Worm (Caenorhabditis elegans) whole organism, early embryonic: ENCODE measurements around the gene F38B6.7.

Source experiments
- F13C5.2 ChIP-seq: sonication (generic microtip); optimal IDR thresholded peaks from 2 replicates; lab custom pipeline; 2017; ENCODE audit warnings: mild to moderate bottlenecking, missing genetic modification characterization, inconsistent platforms, missing compliant biosample characterization
- ama-1 ChIP-seq: fragments of 150-350 bp; optimal IDR thresholded peaks from 2 replicates; lab custom pipeline; 2014
- ceh-13 ChIP-seq: fragments of 200-800 bp; sonication (Bioruptor generic); optimal IDR thresholded peaks from 2 replicates; lab custom pipeline; 2018; ENCODE audit warnings: mild to moderate bottlenecking, missing genetic modification characterization, missing compliant biosample characterization
- flt-1 ChIP-seq: fragments of 200-800 bp; sonication (Bioruptor generic); IDR thresholded peaks from 2 replicates; pipeline ENCODE4 v1.3.6; 2022; ENCODE audit warnings: missing genetic modification characterization, missing compliant biosample characterization
- hmbx-1 ChIP-seq: sonication (generic microtip); optimal IDR thresholded peaks from 2 replicates; lab custom pipeline; 2016; ENCODE audit warnings: mild to moderate bottlenecking, missing genetic modification characterization, missing compliant biosample characterization
- hnd-1 ChIP-seq: sonication (generic microtip); optimal IDR thresholded peaks from 2 replicates; lab custom pipeline; 2016; ENCODE audit warnings: missing genetic modification characterization, missing compliant biosample characterization
- pes-1 ChIP-seq: fragments of 200-800 bp; sonication (Bioruptor generic); IDR thresholded peaks from 2 replicates; pipeline ENCODE4 v1.3.6; 2022; ENCODE audit warnings: missing genetic modification reagents, missing genetic modification characterization, missing compliant biosample characterization
- tbx-37 ChIP-seq: fragments of 200-800 bp; sonication (Bioruptor generic); conservative IDR thresholded peaks from 2 replicates; pipeline ENCODE4 v1.3.6; 2022; ENCODE audit warnings: missing genetic modification reagents, missing genetic modification characterization, missing compliant biosample characterization

ce11 chrX:6739034-6740008 lies 41.2 kb upstream of the F38B6.7 start:
- TF ChIP-seq ama-1 (no peak), hnd-1 (tag; lab: Kevin White, UChicago) (no peak), pes-1 (no peak), hmbx-1 (tag; lab: Kevin White, UChicago) (no peak), flt-1 (GFP tag; lab: Robert Waterston, UW) (no peak), tbx-37 (no peak), F13C5.2 (tag; lab: Kevin White, UChicago) (no peak), ceh-13 (GFP tag; lab: Kevin White, UChicago) (no peak)
